Worm (Caenorhabditis elegans) whole organism, young adult: ENCODE data around the gene dct-8.

Experiments used
- attf-3 ChIP-seq: fragments of 200-800 bp; sonication (Bioruptor generic); conservative IDR thresholded peaks from 2 replicates; pipeline ENCODE4 v1.3.6; 2022; ENCODE audit warnings: missing genetic modification reagents, missing genetic modification characterization, missing compliant biosample characterization
- mcd-1 ChIP-seq: fragments of 200-800 bp; sonication (Bioruptor generic); IDR thresholded peaks from 2 replicates; pipeline ENCODE4 v1.3.6; 2022; ENCODE audit warnings: missing genetic modification reagents, missing genetic modification characterization, missing compliant biosample characterization
- mel-28 ChIP-seq: sonication (generic microtip); optimal IDR thresholded peaks from 2 replicates; lab custom pipeline; 2016; ENCODE audit warnings: borderline replicate concordance, mild to moderate bottlenecking, missing genetic modification characterization, missing compliant biosample characterization
- snpc-3.4 ChIP-seq: sonication (generic microtip); optimal IDR thresholded peaks from 2 replicates; lab custom pipeline; 2017; ENCODE audit warnings: missing genetic modification characterization, mild to moderate bottlenecking, missing compliant biosample characterization, antibody characterized with exemption, moderate library complexity, missing genotype, missing genetic modification reagents

ce11 chrIV:3881119-3881518, 13.8 kb upstream of the dct-8 start, which contains the start of the genes F37C4.8 and oac-23:
- TF ChIP-seq attf-3 (GFP tag; lab: Robert Waterston, UW): no peak
- TF ChIP-seq snpc-3.4: no peak
- no peak for TF ChIP-seq mel-28
- no peak for TF ChIP-seq mcd-1
